Fruit fly (Drosophila melanogaster) whole organism, embryonic: ENCODE measurements around the gene Mks1.

Experiments
- Atf3 ChIP-seq: fragments of 200-800 bp; sonication (Bioruptor generic); optimal IDR thresholded peaks from 3 replicates; lab custom pipeline; 2016; ENCODE audit warnings: missing biosample characterization, missing genetic modification characterization
- Blimp-1 ChIP-seq: fragments of 200-800 bp; sonication (Bioruptor generic); optimal IDR thresholded peaks from 3 replicates; lab custom pipeline; 2018; ENCODE audit warnings: missing biosample characterization, missing genetic modification characterization, mild to moderate bottlenecking, moderate library complexity, missing genetic modification reagents
- CG11504 ChIP-seq: fragments of 200-800 bp; sonication (Bioruptor generic); optimal IDR thresholded peaks from 3 replicates; lab custom pipeline; 2019; ENCODE audit warnings: missing biosample characterization, mild to moderate bottlenecking, missing genetic modification characterization, moderate library complexity
- CG13624 ChIP-seq: fragments of 200-800 bp; sonication (Bioruptor generic); optimal IDR thresholded peaks from 2 replicates; lab custom pipeline; 2016; ENCODE audit warnings: missing biosample characterization, missing genetic modification characterization
- CG13775 ChIP-seq: fragments of 200-800 bp; sonication (Bioruptor generic); optimal IDR thresholded peaks from 3 replicates; lab custom pipeline; 2017; ENCODE audit warnings: missing biosample characterization, mild to moderate bottlenecking, missing genetic modification characterization
- CG15479 ChIP-seq: fragments of 200-800 bp; sonication (Bioruptor generic); optimal IDR thresholded peaks from 3 replicates; lab custom pipeline; 2019; ENCODE audit warnings: missing biosample characterization, mild to moderate bottlenecking, missing genetic modification characterization, moderate library complexity
- CG1602 ChIP-seq: fragments of 200-800 bp; sonication (Bioruptor generic); optimal IDR thresholded peaks from 3 replicates; lab custom pipeline; 2016; ENCODE audit warnings: missing biosample characterization, missing genetic modification characterization
- CG1603 ChIP-seq: fragments of 200-800 bp; sonication (Bioruptor generic); optimal IDR thresholded peaks from 2 replicates; lab custom pipeline; 2019; ENCODE audit warnings: missing biosample characterization, mild to moderate bottlenecking, missing genetic modification characterization, moderate library complexity
- CG17802 ChIP-seq: fragments of 200-800 bp; sonication (Bioruptor generic); optimal IDR thresholded peaks from 2 replicates; lab custom pipeline; 2018; ENCODE audit warnings: missing biosample characterization, mild to moderate bottlenecking, missing genetic modification characterization, moderate library complexity
- CG1792 ChIP-seq: fragments of 200-800 bp; sonication (Bioruptor generic); optimal IDR thresholded peaks from 2 replicates; lab custom pipeline; 2016; ENCODE audit warnings: missing biosample characterization, missing genetic modification characterization
- CG18262 ChIP-seq: fragments of 200-800 bp; optimal IDR thresholded peaks from 3 replicates; lab custom pipeline; 2019; ENCODE audit warnings: missing biosample characterization, mild to moderate bottlenecking, missing genetic modification characterization, moderate library complexity
- CG2120 ChIP-seq: fragments of 200-800 bp; sonication (Bioruptor generic); optimal IDR thresholded peaks from 3 replicates; lab custom pipeline; 2016; ENCODE audit warnings: missing biosample characterization, missing genetic modification characterization
- CG2678 ChIP-seq: fragments of 200-800 bp; sonication (Bioruptor generic); optimal IDR thresholded peaks from 3 replicates; lab custom pipeline; 2019; ENCODE audit warnings: missing biosample characterization, mild to moderate bottlenecking, missing genetic modification characterization, moderate library complexity
- CG3726 ChIP-seq: fragments of 200-800 bp; sonication (Bioruptor generic); IDR thresholded peaks from 3 replicates; pipeline ENCODE4, ENCODE4 v1.3.6; 2022; ENCODE audit warnings: missing biosample characterization, missing genetic modification characterization
- CG4424 ChIP-seq: fragments of 200-800 bp; sonication (Bioruptor generic); optimal IDR thresholded peaks from 3 replicates; lab custom pipeline; 2016; ENCODE audit warnings: missing biosample characterization, missing genetic modification characterization
- CG6854 ChIP-seq: fragments of 200-800 bp; sonication (Bioruptor generic); optimal IDR thresholded peaks from 3 replicates; lab custom pipeline; 2017; ENCODE audit warnings: missing biosample characterization, mild to moderate bottlenecking, missing genetic modification characterization
- CG7786 ChIP-seq: fragments of 200-800 bp; sonication (Bioruptor generic); optimal IDR thresholded peaks from 2 replicates; lab custom pipeline; 2016; ENCODE audit warnings: missing biosample characterization, missing genetic modification characterization
- CG7963 ChIP-seq: fragments of 200-800 bp; sonication (Bioruptor generic); IDR thresholded peaks from 3 replicates; pipeline ENCODE4 v1.3.6; 2022; ENCODE audit warnings: missing biosample characterization, missing genetic modification characterization; ENCODE audit not compliant: partially characterized antibody
- CG9609 ChIP-seq: fragments of 200-800 bp; sonication (Bioruptor generic); optimal IDR thresholded peaks from 3 replicates; lab custom pipeline; 2016; ENCODE audit warnings: missing biosample characterization, missing genetic modification characterization
- CG9876 ChIP-seq: fragments of 200-800 bp; sonication (Bioruptor generic); optimal IDR thresholded peaks from 2 replicates; lab custom pipeline; 2016; ENCODE audit warnings: missing biosample characterization, missing genetic modification characterization
- CoRest ChIP-seq: fragments of 200-800 bp; sonication (Bioruptor generic); optimal IDR thresholded peaks from 3 replicates; lab custom pipeline; 2018; ENCODE audit warnings: missing biosample characterization, mild to moderate bottlenecking, missing genetic modification characterization, moderate library complexity
- Dip3 ChIP-seq: fragments of 200-800 bp; sonication (Bioruptor generic); optimal IDR thresholded peaks from 3 replicates; lab custom pipeline; 2016; ENCODE audit warnings: missing biosample characterization, missing genetic modification characterization
- Doc3 ChIP-seq: fragments of 200-800 bp; sonication (Bioruptor generic); IDR thresholded peaks from 3 replicates; pipeline ENCODE4 v1.3.6; 2022; ENCODE audit warnings: missing biosample characterization, missing genetic modification characterization; ENCODE audit not compliant: partially characterized antibody
- HLH3B ChIP-seq: fragments of 200-800 bp; sonication (Bioruptor generic); IDR thresholded peaks from 2 replicates; pipeline ENCODE4 v1.3.6; 2022; ENCODE audit warnings: missing biosample characterization, missing genetic modification characterization
- Hr51 ChIP-seq, 2 experiments: fragments of 200-800 bp; sonication (Bioruptor generic); optimal IDR thresholded peaks; 2 replicates in 1 of 2; 3 replicates in 1 of 2; lab custom pipeline; 2016 to 2018; ENCODE audit warnings: missing biosample characterization in 2 of 2, missing genetic modification characterization in 2 of 2, mild to moderate bottlenecking in 1 of 2, moderate library complexity in 1 of 2
- Jarid2 ChIP-seq: fragments of 200-800 bp; sonication (Bioruptor generic); optimal IDR thresholded peaks from 3 replicates; lab custom pipeline; 2017; ENCODE audit warnings: mild to moderate bottlenecking, missing biosample characterization, missing genetic modification reagents, missing genetic modification characterization
- Lim3 ChIP-seq: fragments of 200-800 bp; sonication (Bioruptor generic); IDR thresholded peaks from 2 replicates; pipeline ENCODE4 v1.3.6; 2022; ENCODE audit warnings: missing biosample characterization, missing genetic modification characterization
- Scr ChIP-seq: fragments of 200-800 bp; sonication (Bioruptor generic); IDR thresholded peaks from 2 replicates; pipeline ENCODE4 v1.3.6; 2022; ENCODE audit warnings: missing biosample characterization, missing genetic modification characterization; ENCODE audit not compliant: partially characterized antibody
- Sox100B ChIP-seq: fragments of 200-800 bp; sonication (Bioruptor generic); optimal IDR thresholded peaks from 3 replicates; lab custom pipeline; 2018; ENCODE audit warnings: missing biosample characterization, mild to moderate bottlenecking, missing genetic modification characterization
- Sry-δ ChIP-seq: fragments of 200-800 bp; sonication (Bioruptor generic); optimal IDR thresholded peaks from 2 replicates; lab custom pipeline; 2016; ENCODE audit warnings: missing biosample characterization, missing genetic modification characterization
- TFAM ChIP-seq: fragments of 200-800 bp; sonication (Bioruptor generic); optimal IDR thresholded peaks from 2 replicates; lab custom pipeline; 2017; ENCODE audit warnings: missing biosample characterization, missing genetic modification characterization, inconsistent platforms
- YL-1 ChIP-seq: fragments of 200-800 bp; sonication (Bioruptor generic); optimal IDR thresholded peaks from 3 replicates; lab custom pipeline; 2017; ENCODE audit warnings: missing biosample characterization, mild to moderate bottlenecking, missing genetic modification characterization
- ato ChIP-seq: fragments of 200-800 bp; sonication (Bioruptor generic); IDR thresholded peaks from 2 replicates; pipeline ENCODE4 v1.3.6; 2022; ENCODE audit warnings: missing biosample characterization, missing genetic modification characterization; ENCODE audit not compliant: partially characterized antibody
- btn ChIP-seq: fragments of 200-800 bp; sonication (Bioruptor generic); optimal IDR thresholded peaks from 2 replicates; lab custom pipeline; 2016; ENCODE audit warnings: missing biosample characterization, missing genetic modification characterization
- cas ChIP-seq: fragments of 200-800 bp; sonication (Bioruptor generic); IDR thresholded peaks from 2 replicates; pipeline ENCODE4 v1.3.6; 2022; ENCODE audit warnings: missing biosample characterization, missing genetic modification characterization
- cg ChIP-seq: fragments of 200-800 bp; sonication (Bioruptor generic); optimal IDR thresholded peaks from 3 replicates; lab custom pipeline; 2019; ENCODE audit warnings: missing biosample characterization, mild to moderate bottlenecking, missing genetic modification characterization, moderate library complexity
- chn ChIP-seq: fragments of 200-800 bp; sonication (Bioruptor generic); optimal IDR thresholded peaks from 2 replicates; lab custom pipeline; 2016; ENCODE audit warnings: missing biosample characterization, missing genetic modification characterization
- corto ChIP-seq: fragments of 200-800 bp; sonication (Bioruptor generic); optimal IDR thresholded peaks from 2 replicates; lab custom pipeline; 2016; ENCODE audit warnings: missing biosample characterization, mild to moderate bottlenecking, missing genetic modification characterization, moderate library complexity
- fd102C ChIP-seq: fragments of 200-800 bp; sonication (Bioruptor generic); optimal IDR thresholded peaks from 2 replicates; lab custom pipeline; 2018; ENCODE audit warnings: missing biosample characterization, mild to moderate bottlenecking, missing genetic modification characterization, moderate library complexity
- gem ChIP-seq: fragments of 200-800 bp; sonication (Bioruptor generic); optimal IDR thresholded peaks from 2 replicates; lab custom pipeline; 2019; ENCODE audit warnings: missing biosample characterization, mild to moderate bottlenecking, missing genetic modification characterization, moderate library complexity
- ham ChIP-seq: fragments of 200-800 bp; sonication (Bioruptor generic); IDR thresholded peaks from 2 replicates; pipeline ENCODE4 v1.3.6; 2022; ENCODE audit warnings: missing biosample characterization, missing genetic modification characterization
- her ChIP-seq: fragments of 200-800 bp; sonication (Bioruptor generic); optimal IDR thresholded peaks from 2 replicates; lab custom pipeline; 2016; ENCODE audit warnings: missing biosample characterization, missing genetic modification characterization
- hkb ChIP-seq, 2 experiments: fragments of 200-800 bp in 1 of 2; fragments of >200 bp in 1 of 2; sonication (Bioruptor generic) in 1 of 2; IDR thresholded peaks in 1 of 2; optimal IDR thresholded peaks in 1 of 2; 2 replicates each; pipeline versions ENCODE4 v1.3.6 to Lab custom; 2017 to 2022; ENCODE audit warnings: missing biosample characterization in 1 of 2, missing genetic modification characterization in 1 of 2
- nau ChIP-seq: fragments of 200-800 bp; sonication (Bioruptor generic); optimal IDR thresholded peaks from 3 replicates; lab custom pipeline; 2017; ENCODE audit warnings: missing biosample characterization, mild to moderate bottlenecking, missing genetic modification characterization, missing genetic modification reagents
- nerfin-1 ChIP-seq: fragments of 200-800 bp; sonication (Bioruptor generic); optimal IDR thresholded peaks from 3 replicates; lab custom pipeline; 2019; ENCODE audit warnings: missing biosample characterization, mild to moderate bottlenecking, missing genetic modification characterization, moderate library complexity
- otp ChIP-seq: fragments of 200-800 bp; sonication (Bioruptor generic); IDR thresholded peaks from 3 replicates; pipeline ENCODE4, ENCODE4 v1.3.6; 2022; ENCODE audit warnings: missing biosample characterization, missing genetic modification characterization
- pho ChIP-seq: fragments of 200-800 bp; sonication (Bioruptor generic); optimal IDR thresholded peaks from 2 replicates; lab custom pipeline; 2016; ENCODE audit warnings: missing biosample characterization, missing genetic modification characterization
- row ChIP-seq: fragments of 200-800 bp; sonication (Bioruptor generic); IDR thresholded peaks from 3 replicates; pipeline ENCODE4 v1.3.6; 2022; ENCODE audit warnings: missing biosample characterization, missing genetic modification characterization
- schlank ChIP-seq: fragments of 200-800 bp; sonication (Bioruptor generic); optimal IDR thresholded peaks from 2 replicates; lab custom pipeline; 2018; ENCODE audit warnings: missing biosample characterization, mild to moderate bottlenecking, missing genetic modification characterization
- trem ChIP-seq: fragments of 200-800 bp; optimal IDR thresholded peaks from 3 replicates; lab custom pipeline; 2019; ENCODE audit warnings: missing biosample characterization, mild to moderate bottlenecking, missing genetic modification characterization, moderate library complexity
- z ChIP-seq: fragments of 200-800 bp; sonication (Bioruptor generic); IDR thresholded peaks from 3 replicates; pipeline ENCODE4 v1.3.6; 2022; ENCODE audit warnings: missing biosample characterization, missing genetic modification characterization

Mks1 gene

DNA sequence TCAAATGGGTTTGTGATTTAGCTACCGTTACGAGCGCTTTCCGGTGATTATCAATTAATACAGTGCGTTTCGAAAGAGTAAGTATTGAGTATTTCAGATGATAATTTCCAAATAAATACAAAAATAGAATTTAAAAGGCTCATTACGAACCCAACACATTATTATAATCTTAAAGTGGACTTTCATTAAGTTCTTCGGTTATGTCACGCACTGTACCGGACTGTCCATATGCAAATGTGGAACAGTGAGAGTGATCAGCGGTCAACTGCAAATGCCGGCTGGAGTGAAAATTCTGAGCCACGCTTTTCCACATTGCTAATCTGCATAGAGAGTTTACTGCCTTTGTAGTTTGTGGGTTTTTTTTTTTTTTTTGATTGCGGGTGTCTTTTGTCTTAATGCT lies 42.7 kb downstream of the Mks1 start (continued):
- TF ChIP-seq CG3726 (GFP tag; lab: Robert Waterston, UW) (no peak), Sry-δ (GFP tag; lab: Kevin White, UChicago) (no peak), CG9609 (no peak), gem (tag; lab: Kevin White, UChicago) (peak; percentile 32), YL-1 (no peak), nerfin-1 (tag; lab: Kevin White, UChicago) (no peak), CG1603 (peak; percentile 28), chn (GFP tag; lab: Kevin White, UChicago) (no peak), corto (GFP tag; lab: Kevin White, UChicago) (no peak), CG7786 (no peak), Doc3 (GFP tag; lab: Robert Waterston, UW) (no peak), CG13624 (GFP tag; lab: Kevin White, UChicago) (no peak), CG17802 (tag; lab: Kevin White, UChicago) (no peak), otp (GFP tag; lab: Robert Waterston, UW) (no peak), CG1792 (no peak), CG18262 (peak; percentile 3), CG9876 (GFP tag; lab: Kevin White, UChicago) (no peak), CG15479 (no peak), TFAM (no peak), ham (GFP tag; lab: Robert Waterston, UW) (no peak), btn (GFP tag; lab: Kevin White, UChicago) (no peak)
- TF ChIP-seq, all 482 proteins: peak for 38

DNA sequence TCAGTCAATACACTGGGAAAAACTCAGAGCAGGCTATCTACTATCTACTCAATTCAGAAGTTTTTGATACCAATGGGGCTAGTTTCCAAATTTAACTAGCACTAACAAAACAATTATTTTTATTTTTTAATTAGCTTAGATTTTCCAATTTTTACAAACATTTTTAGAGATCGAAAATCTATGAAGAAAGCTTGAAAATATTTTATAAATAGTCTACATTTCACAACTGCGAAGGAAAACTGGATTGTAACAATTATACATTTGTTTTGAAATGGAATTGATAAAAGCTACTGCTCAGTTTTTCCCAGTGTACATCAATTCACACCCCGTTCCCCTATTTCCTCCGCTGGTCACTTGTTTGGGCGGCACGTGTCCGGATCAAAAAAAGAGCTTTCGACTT lies 48.5 kb downstream of the Mks1 start:
- TF ChIP-seq ato (GFP tag; lab: Robert Waterston, UW), result no peak
- no peak for TF ChIP-seq HLH3B (GFP tag; lab: Robert Waterston, UW)
- peak; percentile 45 for TF ChIP-seq CG2678
- no peak for TF ChIP-seq fd102C (GFP tag; lab: Kevin White, UChicago)
- TF ChIP-seq nau (GFP tag; lab: Kevin White, UChicago), result no peak
- no peak for TF ChIP-seq cg (GFP tag; lab: Kevin White, UChicago)
- peak; percentile 4 for TF ChIP-seq CG2120 (GFP tag; lab: Kevin White, UChicago)
- TF ChIP-seq CG13775 (GFP tag; lab: Kevin White, UChicago), result no peak
- TF ChIP-seq Dip3 (GFP tag; lab: Kevin White, UChicago), result no peak
- TF ChIP-seq Atf3 (GFP tag; lab: Kevin White, UChicago), result no peak
- TF ChIP-seq Sox100B (GFP tag; lab: Kevin White, UChicago), result peak; percentile 44
- no peak for TF ChIP-seq cas
- TF ChIP-seq row (GFP tag; lab: Robert Waterston, UW), result no peak
- no peak for TF ChIP-seq z (GFP tag; lab: Robert Waterston, UW)
- TF ChIP-seq CG4424 (GFP tag; lab: Kevin White, UChicago), result peak; percentile 7
- TF ChIP-seq CoRest (tag; lab: Kevin White, UChicago), result peak; percentile 13
- no peak for TF ChIP-seq Lim3 (GFP tag; lab: Robert Waterston, UW)
- no peak for TF ChIP-seq YL-1
- no peak for TF ChIP-seq CG1602 (GFP tag; lab: Kevin White, UChicago)
- no peak for TF ChIP-seq CG7963 (GFP tag; lab: Robert Waterston, UW)
- TF ChIP-seq her (GFP tag; lab: Kevin White, UChicago), result no peak
- TF ChIP-seq hkb (optimal IDR thresholded peaks at IDR 0.05; lab: Kevin White, UChicago), result no peak
- TF ChIP-seq hkb (GFP tag; IDR thresholded peaks at IDR 0.05; lab: Robert Waterston, UW), result peak; percentile 34
- TF ChIP-seq CG6854, result no peak
- TF ChIP-seq pho (GFP tag; lab: Kevin White, UChicago), result no peak
- peak in 1 of 2 experiments; percentile 40 for TF ChIP-seq Hr51 (GFP tag; optimal IDR thresholded peaks at IDR 0.05; lab: Kevin White, UChicago)
- TF ChIP-seq Jarid2, result no peak
- TF ChIP-seq Blimp-1, result peak; percentile 24
- no peak for TF ChIP-seq trem
- TF ChIP-seq schlank (tag; lab: Kevin White, UChicago), result no peak
- TF ChIP-seq Scr (GFP tag; lab: Robert Waterston, UW), result no peak
- TF ChIP-seq CG11504 (tag; lab: Kevin White, UChicago), result peak; percentile 41
